Worm (Caenorhabditis elegans) whole organism, L4 larva: ENCODE results near the gene ugt-49.

ENCODE experiments used
- hlh-30 ChIP-seq: sonication (generic microtip); optimal IDR thresholded peaks from 2 replicates; lab custom pipeline; 2017; ENCODE audit warnings: antibody characterized with exemption, mild to moderate bottlenecking, missing genetic modification characterization, missing compliant biosample characterization; ENCODE audit not compliant: insufficient read depth
- jun-1 ChIP-seq: fragments of 150-350 bp; optimal IDR thresholded peaks from 2 replicates; lab custom pipeline; 2014; ENCODE audit warnings: missing biosample characterization, missing genetic modification reagents, missing genetic modification characterization
- saeg-2 ChIP-seq: fragments of 200-800 bp; sonication (Bioruptor generic); IDR thresholded peaks from 2 replicates; pipeline ENCODE4 v1.3.6; 2022; ENCODE audit warnings: missing genetic modification reagents, missing genetic modification characterization, missing compliant biosample characterization

DNA sequence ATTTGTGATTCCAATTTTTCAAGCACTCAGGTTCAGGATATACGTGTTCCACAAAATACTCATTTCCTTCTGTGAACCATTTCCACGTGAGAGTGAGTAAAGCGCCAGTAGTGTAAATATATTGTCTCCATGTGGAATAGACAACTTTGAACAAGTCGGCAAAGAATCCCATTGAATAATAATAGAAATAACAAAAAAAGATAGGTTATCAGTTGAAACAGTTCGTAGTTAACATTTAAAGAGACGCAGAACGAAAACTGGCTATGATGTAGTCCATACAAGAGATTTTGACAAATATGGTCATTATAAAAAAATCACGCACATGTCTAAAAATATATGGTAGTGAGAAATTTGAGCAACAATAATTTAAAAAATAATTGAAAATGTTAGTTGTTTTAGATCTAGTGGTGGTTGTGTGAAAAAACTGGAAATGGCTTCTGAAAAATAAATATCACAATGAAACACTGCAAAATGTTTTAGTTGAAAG, 14.6 kb upstream of the ugt-49 start, which contains the start of gene ceeh-2:
- TF ChIP-seq hlh-30 (tag; lab: Kevin White, UChicago) (no peak), saeg-2 (GFP tag; lab: Robert Waterston, UW) (no peak), jun-1 (tag; lab: Kevin White, UChicago) (no peak)
